Fruit fly (Drosophila melanogaster) S2 (cell line): Measurements from ENCODE around the gene CG17219.

Experiments
- CG8478 ChIP-seq: fragments of >200 bp; optimal IDR thresholded peaks from 2 replicates; lab custom pipeline; 2018
- CTCF ChIP-seq, 2 experiments: fragments of >200 bp; optimal IDR thresholded peaks; 2 replicates each; lab custom pipeline; 2018

dm6 chr2L:3055710-3056447, 26.8 kb downstream of the CG17219 start:
- TF ChIP-seq CTCF (optimal IDR thresholded peaks at IDR 0.05; lab: Kevin White, UChicago), result no peak
- TF ChIP-seq CG8478 (lab: Kevin White, UChicago), result no peak
